Fruit fly (Drosophila melanogaster): ENCODE results near the gene CG34177.

The CG34177 gene

dm6 chr2L:4393842-4394421 lies 39.8 kb upstream of the CG34177 start, which contains the start of gene CG3652 (continued):
- peak; percentile 42 for TF ChIP-seq CG9437 (GFP tag; optimal IDR thresholded peaks at IDR 0.05)
- TF ChIP-seq Stat92E (GFP tag; optimal IDR thresholded peaks at IDR 0.05), result no peak
- no peak for TF ChIP-seq CG2875 (GFP tag; optimal IDR thresholded peaks at IDR 0.05)
- TF ChIP-seq bsh (GFP tag; optimal IDR thresholded peaks at IDR 0.05), result no peak
- no peak for TF ChIP-seq vnd (GFP tag; IDR thresholded peaks at IDR 0.05; ENCODE audit: partially characterized antibody)
- TF ChIP-seq tll (GFP tag; optimal IDR thresholded peaks at IDR 0.05), result no peak
- TF ChIP-seq CG9609 (GFP tag; optimal IDR thresholded peaks at IDR 0.05), result peak; percentile 19
- TF ChIP-seq CG12071 (GFP tag; optimal IDR thresholded peaks at IDR 0.05), result no peak
- TF ChIP-seq C15 (GFP tag; IDR thresholded peaks at IDR 0.05), result no peak
- TF ChIP-seq Max (GFP tag; optimal IDR thresholded peaks at IDR 0.05), result peak; percentile 33
- peak; percentile 47 for TF ChIP-seq pzg (GFP tag; optimal IDR thresholded peaks at IDR 0.05)
- TF ChIP-seq stwl (tag; optimal IDR thresholded peaks at IDR 0.05), result peak; percentile 38
- peak; percentile 62 for TF ChIP-seq CG10267 (tag; optimal IDR thresholded peaks at IDR 0.05)
- TF ChIP-seq ranshi (GFP tag; IDR thresholded peaks at IDR 0.05), result no peak
- 0 out of 2 replicates have a peak, but pooled peaks have one; percentile 13 for TF ChIP-seq CG32532 (GFP tag; IDR thresholded peaks at IDR 0.05)
- no peak for TF ChIP-seq CG6272 (GFP tag; IDR thresholded peaks at IDR 0.05)
- no peak for TF ChIP-seq CG6854 (GFP tag; optimal IDR thresholded peaks at IDR 0.05)
- TF ChIP-seq Hand (GFP tag; optimal IDR thresholded peaks at IDR 0.05), result no peak
- TF ChIP-seq NC2α (GFP tag; optimal IDR thresholded peaks at IDR 0.05), result no peak
- TF ChIP-seq CG16863 (GFP tag; optimal IDR thresholded peaks at IDR 0.05), result no peak
- no peak for TF ChIP-seq fd96Cb (tag; optimal IDR thresholded peaks at IDR 0.05)
- no peak; the same call in 1 of the 2 replicates for TF ChIP-seq Rfx (GFP tag; IDR thresholded peaks at IDR 0.05)
- TF ChIP-seq chinmo (GFP tag; IDR thresholded peaks at IDR 0.05; ENCODE audit: partially characterized antibody), result 0 out of 4 replicates have a peak, but pooled peaks have one; percentile 21
- peak; percentile 80 for TF ChIP-seq BEAF-32 (GFP tag; optimal IDR thresholded peaks at IDR 0.05)
- peak; percentile 47; the same call in 2 of the 3 replicates for TF ChIP-seq knrl (GFP tag; IDR thresholded peaks at IDR 0.05; ENCODE audit: partially characterized antibody)
- no peak for TF ChIP-seq org-1 (GFP tag; optimal IDR thresholded peaks at IDR 0.05)
- no peak for TF ChIP-seq CG4328 (GFP tag; optimal IDR thresholded peaks at IDR 0.05)
- TF ChIP-seq eve (GFP tag; optimal IDR thresholded peaks at IDR 0.05), result no peak
- no peak for TF ChIP-seq CG10209 (GFP tag; optimal IDR thresholded peaks at IDR 0.05)
- peak; percentile 20 for TF ChIP-seq hkb (optimal IDR thresholded peaks at IDR 0.05)
- TF ChIP-seq hkb (GFP tag; IDR thresholded peaks at IDR 0.05), result no peak
- TF ChIP-seq Atf3 (GFP tag; optimal IDR thresholded peaks at IDR 0.05), result peak; percentile 26
- TF ChIP-seq Abd-B (GFP tag; optimal IDR thresholded peaks at IDR 0.05), result peak; percentile 42
- TF ChIP-seq row (GFP tag; IDR thresholded peaks at IDR 0.05), result peak; percentile 70
- no peak for TF ChIP-seq Bdp1 (GFP tag; optimal IDR thresholded peaks at IDR 0.05)
- TF ChIP-seq CG11456 (GFP tag; IDR thresholded peaks at IDR 0.05), result no peak
- TF ChIP-seq crp (GFP tag; optimal IDR thresholded peaks at IDR 0.05), result peak in 1 of 2 experiments; percentile 50
- TF ChIP-seq Deaf1 (tag; optimal IDR thresholded peaks at IDR 0.05), result no peak
- peak; percentile 49 for TF ChIP-seq Xbp1 (GFP tag; optimal IDR thresholded peaks at IDR 0.05)
- TF ChIP-seq CG12155 (GFP tag; optimal IDR thresholded peaks at IDR 0.05), result peak; percentile 31
- TF ChIP-seq ken (GFP tag; IDR thresholded peaks at IDR 0.05), result no peak
- TF ChIP-seq ac (GFP tag; optimal IDR thresholded peaks at IDR 0.05), result no peak
- peak; percentile 23 for TF ChIP-seq dmrt11E (tag; optimal IDR thresholded peaks at IDR 0.05)
- TF ChIP-seq Eip74EF (GFP tag; optimal IDR thresholded peaks at IDR 0.05), result no peak
- no peak for TF ChIP-seq Dfd (GFP tag; optimal IDR thresholded peaks at IDR 0.05)
- peak; percentile 43 for TF ChIP-seq Ets65A (GFP tag)
- no peak for TF ChIP-seq tup (GFP tag; optimal IDR thresholded peaks at IDR 0.05)
- peak; percentile 9 for TF ChIP-seq vfl (GFP tag; optimal IDR thresholded peaks at IDR 0.05)
- no peak for TF ChIP-seq CG15696 (tag; optimal IDR thresholded peaks at IDR 0.05)

Data from whole organism, embryonic.